Fruit fly (Drosophila melanogaster): ENCODE results near the gene CG44574.

CG44574 gene

DNA sequence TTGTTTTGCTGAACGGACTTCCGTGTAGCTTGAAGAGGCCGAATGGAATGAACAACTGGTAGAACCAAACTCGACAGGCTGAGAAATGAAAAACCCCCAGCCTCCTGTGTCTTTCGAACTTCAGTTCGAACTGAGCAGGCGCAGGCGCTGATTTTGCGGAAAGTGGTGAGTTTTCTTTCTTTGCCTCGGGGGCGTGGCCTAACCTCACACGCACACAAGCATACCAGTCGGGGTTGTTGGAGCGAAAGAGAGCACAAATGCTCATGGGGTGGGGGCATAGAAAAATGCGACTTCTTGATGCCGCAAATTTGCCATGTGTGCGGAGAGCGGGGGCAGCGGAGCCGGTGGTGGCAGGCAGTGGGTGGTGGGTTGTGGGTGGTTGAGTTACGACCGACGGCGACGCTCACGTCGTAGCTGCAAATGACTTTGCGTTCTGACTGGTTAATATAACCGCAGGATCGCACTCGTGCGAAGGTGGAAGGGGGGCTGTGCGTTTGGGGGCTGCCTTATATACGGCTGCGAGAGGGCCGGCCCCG lies 40.1 kb downstream of the CG44574 start, which contains the start of gene CG9016 (continued):
- TF ChIP-seq CG4404 (GFP tag; IDR thresholded peaks at IDR 0.05) (no peak), otp (GFP tag; IDR thresholded peaks at IDR 0.05) (no peak), Fer3 (tag; optimal IDR thresholded peaks at IDR 0.05) (no peak), abd-A (tag; optimal IDR thresholded peaks at IDR 0.05) (no peak), Awh (GFP tag; IDR thresholded peaks at IDR 0.05) (no peak), Vsx1 (GFP tag; optimal IDR thresholded peaks at IDR 0.05) (no peak), Bgb (GFP tag; IDR thresholded peaks at IDR 0.05; ENCODE audit: partially characterized antibody) (peak; percentile 19; the same call in 1 of the 2 replicates), CG12659 (GFP tag; optimal IDR thresholded peaks at IDR 0.05) (no peak), Atf-2 (GFP tag; optimal IDR thresholded peaks at IDR 0.05) (no peak), Med (GFP tag) (no peak), ewg (GFP tag; optimal IDR thresholded peaks at IDR 0.05) (peak; percentile 86), cg (GFP tag; optimal IDR thresholded peaks at IDR 0.05) (peak; percentile 73), Nf-YC (tag; optimal IDR thresholded peaks at IDR 0.05) (peak; percentile 97), fru (optimal IDR thresholded peaks at IDR 0.05) (no peak), Sin3A (optimal IDR thresholded peaks at IDR 0.05) (no peak), CG12155 (GFP tag; optimal IDR thresholded peaks at IDR 0.05) (no peak), Dip3 (GFP tag; optimal IDR thresholded peaks at IDR 0.05) (no peak), NfI (GFP tag; optimal IDR thresholded peaks at IDR 0.05) (no peak), knrl (GFP tag; IDR thresholded peaks at IDR 0.05; ENCODE audit: partially characterized antibody) (0 out of 3 replicates have a peak, but pooled peaks have one; percentile 24), Poxn (GFP tag; IDR thresholded peaks at IDR 0.05) (no peak), MESR4 (GFP tag; optimal IDR thresholded peaks at IDR 0.05) (no peak)

dm6 chr2L:5925164-5925563 lies 41.6 kb downstream of the CG44574 start:
- TF ChIP-seq lola (GFP tag; optimal IDR thresholded peaks at IDR 0.05) (no peak), esg (GFP tag; conservative IDR thresholded peaks at IDR 0.05) (no peak), Trl (optimal IDR thresholded peaks at IDR 0.05) (peak; percentile 32 to 36), Trl (GFP tag; optimal IDR thresholded peaks at IDR 0.05) (no peak), ems (GFP tag; optimal IDR thresholded peaks at IDR 0.05) (no peak), Aef1 (GFP tag; IDR thresholded peaks at IDR 0.05) (no peak), crp (GFP tag; optimal IDR thresholded peaks at IDR 0.05) (no peak), Ets65A (GFP tag) (peak; percentile 19), Sry-δ (GFP tag; optimal IDR thresholded peaks at IDR 0.05) (no peak), seq (GFP tag; IDR thresholded peaks at IDR 0.05) (peak; percentile 78; the same call in 1 of the 2 replicates), Nf-YB (GFP tag; optimal IDR thresholded peaks at IDR 0.05) (peak; percentile 96), CG11247 (GFP tag; IDR thresholded peaks at IDR 0.05) (no peak), Nf-YA (GFP tag; IDR thresholded peaks at IDR 0.05) (peak; percentile 53), CG15696 (tag; optimal IDR thresholded peaks at IDR 0.05) (no peak), CG12219 (GFP tag; optimal IDR thresholded peaks at IDR 0.05) (no peak), Mrtf (GFP tag; IDR thresholded peaks at IDR 0.05) (no peak), ewg (GFP tag; optimal IDR thresholded peaks at IDR 0.05) (peak; percentile 8), Hsf (GFP tag; optimal IDR thresholded peaks at IDR 0.05) (no peak), CG11696 (GFP tag; IDR thresholded peaks at IDR 0.05) (no peak), Mad (GFP tag; optimal IDR thresholded peaks at IDR 0.05) (no peak), CG10321 (GFP tag; IDR thresholded peaks at IDR 0.05) (0 out of 2 replicates have a peak, but pooled peaks have one; percentile 19), Awh (GFP tag; IDR thresholded peaks at IDR 0.05) (no peak), CG15479 (GFP tag; optimal IDR thresholded peaks at IDR 0.05) (no peak), Optix (GFP tag; IDR thresholded peaks at IDR 0.05) (no peak), CG13894 (tag; optimal IDR thresholded peaks at IDR 0.05) (no peak), cg (GFP tag; optimal IDR thresholded peaks at IDR 0.05) (peak; percentile 82), Lhr (GFP tag; optimal IDR thresholded peaks at IDR 0.05) (no peak), Adf1 (GFP tag; IDR thresholded peaks at IDR 0.05) (no peak), crol (GFP tag; IDR thresholded peaks at IDR 0.05) (peak; percentile 62), CG3407 (GFP tag; optimal IDR thresholded peaks at IDR 0.05) (no peak), CG13775 (GFP tag; optimal IDR thresholded peaks at IDR 0.05) (no peak), Nf-YC (tag; optimal IDR thresholded peaks at IDR 0.05) (peak; percentile 97), Deaf1 (tag; optimal IDR thresholded peaks at IDR 0.05) (peak; percentile 74)
